Fruit fly (Drosophila melanogaster): ENCODE data around the gene CG12316.

Gene CG12316

DNA sequence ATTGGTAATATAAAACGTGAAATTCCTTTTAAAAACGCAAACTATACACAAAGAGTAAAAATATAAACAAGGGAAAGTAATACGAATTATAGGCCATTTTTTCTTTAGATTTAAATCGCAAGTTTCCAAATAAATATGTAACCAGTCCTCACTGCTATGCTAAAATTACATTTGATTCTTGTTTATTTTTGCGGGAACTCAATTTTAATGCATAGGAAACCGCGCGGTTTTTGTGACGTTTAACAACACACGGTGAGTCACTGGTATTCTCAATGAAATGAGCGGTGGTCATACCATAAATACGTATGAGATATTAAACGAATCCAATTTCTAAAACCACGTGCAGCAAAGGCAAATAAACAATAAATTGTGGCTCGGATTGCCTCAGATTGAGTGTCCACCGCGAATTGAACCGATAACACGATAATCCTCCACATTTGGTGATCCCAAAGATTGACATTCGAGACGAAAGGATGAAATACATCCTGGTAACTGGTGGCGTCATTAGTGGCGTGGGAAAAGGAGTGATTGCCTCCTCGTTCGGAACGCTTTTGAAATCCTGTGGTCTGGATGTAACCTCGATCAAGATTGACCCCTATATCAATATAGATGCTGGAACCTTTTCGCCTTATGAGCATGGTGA is 38.7 kb downstream of the CG12316 start, which contains the start of gene Ctps:
Ctps (plus strand) TSS at position 37 of the 643 bp plus-strand sequence.
- TF ChIP-seq CG5180 (GFP tag; optimal IDR thresholded peaks at IDR 0.05) (no peak), az2 (GFP tag; optimal IDR thresholded peaks at IDR 0.05) (no peak), Ravus (GFP tag; IDR thresholded peaks at IDR 0.05) (no peak), crol (GFP tag; IDR thresholded peaks at IDR 0.05) (no peak), CG14710 (tag; optimal IDR thresholded peaks at IDR 0.05) (peak; percentile 26), Fer1 (GFP tag; optimal IDR thresholded peaks at IDR 0.05) (peak; percentile 27), Hsf (GFP tag; optimal IDR thresholded peaks at IDR 0.05) (peak; percentile 3), CG1603 (tag; optimal IDR thresholded peaks at IDR 0.05) (peak; percentile 66), CG1832 (GFP tag; optimal IDR thresholded peaks at IDR 0.05) (no peak), Hmr (GFP tag; optimal IDR thresholded peaks at IDR 0.05) (peak; percentile 27), Xrp1 (GFP tag; IDR thresholded peaks at IDR 0.05) (0 out of 2 replicates have a peak, but pooled peaks have one; percentile 12), prd (optimal IDR thresholded peaks at IDR 0.05) (no peak), prd (GFP tag; IDR thresholded peaks at IDR 0.05) (0 out of 3 replicates have a peak, but pooled peaks have one; percentile 19), bsh (GFP tag; optimal IDR thresholded peaks at IDR 0.05) (no peak), shn (GFP tag; optimal IDR thresholded peaks at IDR 0.05) (peak; percentile 23), NFAT (GFP tag; IDR thresholded peaks at IDR 0.05) (no peak), CTCF (GFP tag; optimal IDR thresholded peaks at IDR 0.05) (peak; percentile 44), ems (GFP tag; optimal IDR thresholded peaks at IDR 0.05) (peak; percentile 11), CG13287 (GFP tag; IDR thresholded peaks at IDR 0.05; ENCODE audit: partially characterized antibody) (peak; percentile 14; the same call in 1 of the 2 replicates), ato (GFP tag; IDR thresholded peaks at IDR 0.05; ENCODE audit: partially characterized antibody) (no peak), CG12071 (GFP tag; optimal IDR thresholded peaks at IDR 0.05) (no peak), sob (GFP tag; IDR thresholded peaks at IDR 0.05) (peak; percentile 40; the same call in 1 of the 2 replicates), CG14965 (GFP tag; optimal IDR thresholded peaks at IDR 0.05; ENCODE audit: borderline replicate concordance) (no peak), CG13296 (GFP tag; optimal IDR thresholded peaks at IDR 0.05) (peak; percentile 35), bigmax (GFP tag; optimal IDR thresholded peaks at IDR 0.05) (peak; percentile 6), zfh2 (GFP tag; optimal IDR thresholded peaks at IDR 0.05) (no peak), bowl (GFP tag; IDR thresholded peaks at IDR 0.05) (no peak), Ets65A (GFP tag) (peak; percentile 82), Blimp-1 (GFP tag; optimal IDR thresholded peaks at IDR 0.05) (no peak), bab2 (GFP tag; optimal IDR thresholded peaks at IDR 0.05) (no peak), esg (GFP tag; conservative IDR thresholded peaks at IDR 0.05) (no peak), phol (tag; optimal IDR thresholded peaks at IDR 0.05) (peak; percentile 2), CG2120 (GFP tag; optimal IDR thresholded peaks at IDR 0.05) (peak; percentile 43), CG3847 (GFP tag; IDR thresholded peaks at IDR 0.05) (no peak), tup (GFP tag; optimal IDR thresholded peaks at IDR 0.05) (no peak), CG12299 (tag; optimal IDR thresholded peaks at IDR 0.05) (no peak), CG34422 (GFP tag; IDR thresholded peaks at IDR 0.05) (peak; percentile 27; the same call in 1 of the 3 replicates), CG9876 (GFP tag; optimal IDR thresholded peaks at IDR 0.05) (no peak), pros (GFP tag; optimal IDR thresholded peaks at IDR 0.05) (no peak), Hr3 (GFP tag; optimal IDR thresholded peaks at IDR 0.05) (no peak), CG10565 (GFP tag; optimal IDR thresholded peaks at IDR 0.05) (no peak), en (GFP tag; optimal IDR thresholded peaks at IDR 0.05) (no peak), CG12391 (tag; optimal IDR thresholded peaks at IDR 0.05) (peak; percentile 41), CG4328 (GFP tag; optimal IDR thresholded peaks at IDR 0.05) (no peak), Sry-δ (GFP tag; optimal IDR thresholded peaks at IDR 0.05) (peak; percentile 15), CG2202 (tag; optimal IDR thresholded peaks at IDR 0.05) (no peak), Poxn (GFP tag; IDR thresholded peaks at IDR 0.05) (no peak), chinmo (GFP tag; IDR thresholded peaks at IDR 0.05; ENCODE audit: partially characterized antibody) (no peak), NfI (GFP tag; optimal IDR thresholded peaks at IDR 0.05) (peak; percentile 45), Sox100B (GFP tag; optimal IDR thresholded peaks at IDR 0.05) (peak; percentile 10)
